Worm (Caenorhabditis elegans) whole organism, late embryonic: Measurements from ENCODE around the gene W02D7.8.

Experiments used
- ahr-1 ChIP-seq: sonication (generic microtip); optimal IDR thresholded peaks from 2 replicates; lab custom pipeline; 2016; ENCODE audit warnings: missing genetic modification characterization, missing compliant biosample characterization
- ceh-24 ChIP-seq: sonication (generic microtip); optimal IDR thresholded peaks from 2 replicates; lab custom pipeline; 2016; ENCODE audit warnings: mild to moderate bottlenecking, missing genetic modification characterization, missing compliant biosample characterization
- ceh-45 ChIP-seq: fragments of 200-800 bp; sonication (Bioruptor generic); IDR thresholded peaks from 2 replicates; pipeline ENCODE4 v1.3.6; 2022; ENCODE audit warnings: missing genetic modification reagents, missing genetic modification characterization, missing compliant biosample characterization
- hlh-15 ChIP-seq: sonication (generic microtip); optimal IDR thresholded peaks from 2 replicates; lab custom pipeline; 2016; ENCODE audit warnings: missing genetic modification characterization, missing compliant biosample characterization
- madf-2 ChIP-seq: sonication (generic microtip); optimal IDR thresholded peaks from 2 replicates; lab custom pipeline; 2017; ENCODE audit warnings: missing genetic modification characterization, missing compliant biosample characterization
- nhr-11 ChIP-seq: fragments of 150-350 bp; optimal IDR thresholded peaks from 2 replicates; lab custom pipeline; 2014; ENCODE audit warnings: missing biosample characterization, missing genetic modification characterization
- npax-4 ChIP-seq: sonication (generic microtip); optimal IDR thresholded peaks from 2 replicates; lab custom pipeline; 2016; ENCODE audit warnings: missing genetic modification characterization, missing compliant biosample characterization
- pha-4 ChIP-seq: fragments of 150-350 bp; optimal IDR thresholded peaks from 2 replicates; lab custom pipeline; 2018; ENCODE audit warnings: missing biosample characterization, missing genetic modification reagents, missing genetic modification characterization
- pros-1 ChIP-seq: fragments of 150-350 bp; optimal IDR thresholded peaks from 2 replicates; lab custom pipeline; 2014; ENCODE audit warnings: missing biosample characterization, missing genetic modification reagents, missing genetic modification characterization

- TF ChIP-seq npax-4 (tag; lab: Kevin White, UChicago) = no peak
- TF ChIP-seq nhr-11 (tag; lab: Kevin White, UChicago) = no peak
- TF ChIP-seq pha-4 (tag; lab: Kevin White, UChicago) = no peak
- TF ChIP-seq ceh-45 (GFP tag; lab: Robert Waterston, UW) = no peak
- no peak for TF ChIP-seq ahr-1
- no peak for TF ChIP-seq madf-2
- TF ChIP-seq ceh-24 (tag; lab: Kevin White, UChicago) = no peak
- no peak for TF ChIP-seq pros-1 (tag; lab: Kevin White, UChicago)
- no peak for TF ChIP-seq hlh-15 (tag; lab: Kevin White, UChicago)
These were observed 39.0 kb downstream of the W02D7.8 start for ce11 chrV:8267275-8267674.
